Worm (Caenorhabditis elegans) whole organism, young adult: Measurements from ENCODE around the gene Y54G2A.16.

Experiments used
- B0035.1 ChIP-seq: sonication (generic microtip); optimal IDR thresholded peaks from 2 replicates; lab custom pipeline; 2016; ENCODE audit warnings: missing genetic modification characterization, mild to moderate bottlenecking, missing compliant biosample characterization, missing genotype, missing genetic modification reagents
- F23B12.7 ChIP-seq: sonication (generic microtip); optimal IDR thresholded peaks from 2 replicates; lab custom pipeline; 2017; ENCODE audit warnings: missing genetic modification characterization, mild to moderate bottlenecking, missing compliant biosample characterization, antibody characterized with exemption, moderate library complexity; ENCODE audit not compliant: insufficient read depth
- F49E8.2 ChIP-seq: sonication (generic microtip); optimal IDR thresholded peaks from 3 replicates; lab custom pipeline; 2017; ENCODE audit warnings: missing genetic modification characterization, mild to moderate bottlenecking, missing compliant biosample characterization, antibody characterized with exemption, moderate library complexity; ENCODE audit not compliant: insufficient read depth
- F55B11.4 ChIP-seq: sonication (generic microtip); optimal IDR thresholded peaks from 2 replicates; lab custom pipeline; 2016; ENCODE audit warnings: missing compliant biosample characterization, missing genetic modification characterization, borderline replicate concordance; ENCODE audit not compliant: insufficient read depth
- T07F8.4 ChIP-seq: sonication (generic microtip); optimal IDR thresholded peaks from 2 replicates; lab custom pipeline; 2016; ENCODE audit warnings: mild to moderate bottlenecking, missing genetic modification characterization, moderate library complexity, missing compliant biosample characterization
- Y53G8AR.9 ChIP-seq: fragments of 200-800 bp; sonication (Bioruptor generic); conservative IDR thresholded peaks from 2 replicates; pipeline ENCODE4 v1.3.6; 2022; ENCODE audit warnings: missing genetic modification reagents, missing genetic modification characterization, missing compliant biosample characterization
- Y67H2A.10 ChIP-seq: fragments of 200-800 bp; sonication (Bioruptor generic); conservative IDR thresholded peaks from 2 replicates; pipeline ENCODE4 v1.3.6; 2022; ENCODE audit warnings: missing genetic modification reagents, missing genetic modification characterization, missing compliant biosample characterization
- attf-3 ChIP-seq: fragments of 200-800 bp; sonication (Bioruptor generic); conservative IDR thresholded peaks from 2 replicates; pipeline ENCODE4 v1.3.6; 2022; ENCODE audit warnings: missing genetic modification reagents, missing genetic modification characterization, missing compliant biosample characterization
- attf-6 ChIP-seq: fragments of 200-800 bp; sonication (Bioruptor generic); IDR thresholded peaks from 2 replicates; pipeline ENCODE4 v1.3.6; 2022; ENCODE audit warnings: missing genetic modification reagents, missing genetic modification characterization, missing compliant biosample characterization
- cebp-2 ChIP-seq: fragments of 200-800 bp; sonication (Bioruptor generic); IDR thresholded peaks from 2 replicates; pipeline ENCODE4 v1.3.6; 2022; ENCODE audit warnings: missing genetic modification characterization, missing compliant biosample characterization
- ceh-100 ChIP-seq: fragments of 200-800 bp; sonication (Bioruptor generic); IDR thresholded peaks from 2 replicates; pipeline ENCODE4 v1.3.6; 2022; ENCODE audit warnings: missing genetic modification reagents, missing genetic modification characterization, missing compliant biosample characterization
- ceh-91 ChIP-seq: fragments of 200-800 bp; sonication (Bioruptor generic); IDR thresholded peaks from 2 replicates; pipeline ENCODE4 v1.3.6; 2022; ENCODE audit warnings: missing genetic modification reagents, missing genetic modification characterization, missing compliant biosample characterization
- chd-7 ChIP-seq: sonication (generic microtip); optimal IDR thresholded peaks from 2 replicates; lab custom pipeline; 2016; ENCODE audit warnings: mild to moderate bottlenecking, missing genetic modification characterization, moderate library complexity, missing compliant biosample characterization
- dox-1 ChIP-seq: fragments of 200-800 bp; sonication (Bioruptor generic); IDR thresholded peaks from 2 replicates; pipeline ENCODE4 v1.3.6; 2022; ENCODE audit warnings: missing genetic modification reagents, missing genetic modification characterization, missing compliant biosample characterization
- dpff-1 ChIP-seq: sonication (generic microtip); optimal IDR thresholded peaks from 2 replicates; lab custom pipeline; 2017; ENCODE audit warnings: mild to moderate bottlenecking, missing genetic modification characterization, missing compliant biosample characterization
- efl-1 ChIP-seq: fragments of 150-350 bp; optimal IDR thresholded peaks from 2 replicates; lab custom pipeline; 2014; ENCODE audit warnings: missing biosample characterization, missing genetic modification reagents, missing genetic modification characterization
- egl-44 ChIP-seq: fragments of 200-800 bp; sonication (Bioruptor generic); IDR thresholded peaks from 2 replicates; pipeline ENCODE4 v1.3.6; 2022; ENCODE audit warnings: missing genetic modification reagents, missing genetic modification characterization, missing compliant biosample characterization
- fkh-3 ChIP-seq: sonication (generic microtip); optimal IDR thresholded peaks from 2 replicates; lab custom pipeline; 2016; ENCODE audit warnings: mild to moderate bottlenecking, missing genetic modification characterization, missing compliant biosample characterization
- hmg-1.2 ChIP-seq: fragments of 200-800 bp; sonication (Bioruptor generic); IDR thresholded peaks from 2 replicates; pipeline ENCODE4 v1.3.6; 2022; ENCODE audit warnings: missing genetic modification reagents, missing genetic modification characterization, missing compliant biosample characterization
- lin-54 ChIP-seq: fragments of 200-800 bp; sonication (Bioruptor generic); optimal IDR thresholded peaks from 2 replicates; lab custom pipeline; 2018; ENCODE audit warnings: mild to moderate bottlenecking, missing genetic modification characterization, missing compliant biosample characterization
- lir-1 ChIP-seq: fragments of 200-800 bp; sonication (Bioruptor generic); conservative IDR thresholded peaks from 2 replicates; pipeline ENCODE4 v1.3.6; 2022; ENCODE audit warnings: missing genetic modification reagents, missing genetic modification characterization, missing compliant biosample characterization
- madf-6 ChIP-seq: fragments of 200-800 bp; sonication (Bioruptor generic); IDR thresholded peaks from 2 replicates; pipeline ENCODE4 v1.3.6; 2022; ENCODE audit warnings: missing genetic modification reagents, missing genetic modification characterization, missing compliant biosample characterization
- madf-8 ChIP-seq: fragments of 200-800 bp; sonication (Bioruptor generic); conservative IDR thresholded peaks from 2 replicates; pipeline ENCODE4 v1.3.6; 2022; ENCODE audit warnings: missing genetic modification reagents, missing genetic modification characterization, missing compliant biosample characterization
- mcd-1 ChIP-seq: fragments of 200-800 bp; sonication (Bioruptor generic); IDR thresholded peaks from 2 replicates; pipeline ENCODE4 v1.3.6; 2022; ENCODE audit warnings: missing genetic modification reagents, missing genetic modification characterization, missing compliant biosample characterization
- mel-28 ChIP-seq: sonication (generic microtip); optimal IDR thresholded peaks from 2 replicates; lab custom pipeline; 2016; ENCODE audit warnings: borderline replicate concordance, mild to moderate bottlenecking, missing genetic modification characterization, missing compliant biosample characterization
- nhr-179 ChIP-seq: sonication (generic microtip); optimal IDR thresholded peaks from 2 replicates; lab custom pipeline; 2016; ENCODE audit warnings: mild to moderate bottlenecking, missing genetic modification characterization, missing compliant biosample characterization
- nhr-27 ChIP-seq: fragments of 200-800 bp; sonication (Bioruptor generic); optimal IDR thresholded peaks from 2 replicates; lab custom pipeline; 2018; ENCODE audit warnings: mild to moderate bottlenecking, missing genetic modification characterization, moderate library complexity, missing compliant biosample characterization
- pbrm-1 ChIP-seq: fragments of 200-800 bp; sonication (Bioruptor generic); IDR thresholded peaks from 2 replicates; pipeline ENCODE4 v1.3.6; 2022; ENCODE audit warnings: missing genetic modification reagents, missing genetic modification characterization, missing compliant biosample characterization
- pha-4 ChIP-seq: fragments of 150-350 bp; sonication (generic microtip); optimal IDR thresholded peaks from 2 replicates; lab custom pipeline; 2014; ENCODE audit warnings: missing biosample characterization, missing genetic modification reagents, missing genetic modification characterization
- repo-1 ChIP-seq: sonication (generic microtip); optimal IDR thresholded peaks from 2 replicates; lab custom pipeline; 2017; ENCODE audit warnings: mild to moderate bottlenecking, missing genetic modification characterization, missing compliant biosample characterization
- snpc-4 ChIP-seq, 5 experiments: fragments of 150-350 bp in 1 of 5; sonication (generic microtip) in 4 of 5; optimal IDR thresholded peaks; 2 replicates each; lab custom pipeline; 2014 to 2018; ENCODE audit warnings: missing genetic modification characterization in 5 of 5, missing biosample characterization in 3 of 5, antibody characterized with exemption in 2 of 5, mild to moderate bottlenecking in 2 of 5, missing compliant biosample characterization in 2 of 5, missing genotype in 2 of 5, moderate library complexity in 2 of 5, missing genetic modification reagents in 1 of 5
- unc-62 ChIP-seq: fragments of 150-350 bp; optimal IDR thresholded peaks from 2 replicates; lab custom pipeline; 2014; ENCODE audit warnings: missing biosample characterization, missing genetic modification reagents, missing genetic modification characterization
- zfh-2 ChIP-seq: fragments of 200-800 bp; sonication (Bioruptor generic); conservative IDR thresholded peaks from 2 replicates; pipeline ENCODE4 v1.3.6; 2022; ENCODE audit warnings: missing genetic modification reagents, missing genetic modification characterization, missing compliant biosample characterization
- ztf-18 ChIP-seq: sonication (generic microtip); optimal IDR thresholded peaks from 2 replicates; lab custom pipeline; 2016; ENCODE audit warnings: missing genotype, mild to moderate bottlenecking, missing genetic modification characterization, missing compliant biosample characterization
- ztf-22 ChIP-seq: fragments of 200-800 bp; sonication (Bioruptor generic); optimal IDR thresholded peaks from 2 replicates; lab custom pipeline; 2018; ENCODE audit warnings: mild to moderate bottlenecking, missing genetic modification characterization, moderate library complexity, missing compliant biosample characterization
- ztf-26 ChIP-seq: sonication (generic microtip); optimal IDR thresholded peaks from 2 replicates; lab custom pipeline; 2017; ENCODE audit warnings: missing genetic modification characterization, missing compliant biosample characterization
- ztf-3 ChIP-seq: fragments of 200-800 bp; sonication (Bioruptor generic); optimal IDR thresholded peaks from 2 replicates; lab custom pipeline; 2018; ENCODE audit warnings: mild to moderate bottlenecking, missing genetic modification characterization, missing compliant biosample characterization

Gene Y54G2A.16

DNA sequence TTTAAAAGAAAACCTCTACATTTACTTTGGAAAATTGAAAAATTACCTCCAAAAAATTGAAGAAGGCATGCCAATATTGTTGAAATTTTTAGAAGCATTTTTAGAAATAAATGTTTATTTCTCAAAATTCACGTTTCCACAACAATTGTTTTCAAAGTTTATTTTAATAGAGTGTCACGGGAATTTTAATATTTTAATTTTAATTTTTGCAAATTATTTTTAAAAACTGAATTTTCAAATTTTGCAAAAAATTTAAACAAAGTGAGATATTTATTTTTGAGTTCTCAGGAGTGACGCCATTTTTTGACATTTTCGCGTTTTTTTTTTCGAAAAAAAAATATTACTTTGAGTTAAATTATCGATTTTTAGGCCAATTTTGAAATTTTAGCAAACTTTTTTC lies 11.5 kb downstream of the Y54G2A.16 start, which contains the start of gene Y54G2A.49 (continued):
- TF ChIP-seq hmg-1.2 (GFP tag; lab: Robert Waterston, UW) = no peak
- TF ChIP-seq, all 124 proteins: peak for 0

DNA sequence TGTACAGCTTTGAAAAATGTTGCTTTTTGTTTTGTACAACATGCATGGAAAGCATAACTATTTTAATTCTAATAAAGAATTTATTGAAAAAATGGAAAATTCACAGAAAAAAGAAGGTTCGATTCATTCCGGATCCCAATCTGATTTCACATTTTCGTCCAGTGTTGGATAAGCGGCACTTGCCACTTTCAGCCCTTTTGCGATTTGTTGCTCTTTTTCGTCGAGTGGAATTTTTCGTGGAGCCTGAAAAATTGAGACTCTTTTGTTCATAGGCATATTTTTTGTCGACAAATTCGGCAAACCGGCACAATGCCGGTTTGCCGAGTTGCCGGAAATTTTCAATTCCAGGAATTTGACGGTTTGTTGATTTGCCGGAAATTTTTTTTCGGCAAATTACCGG lies 13.0 kb downstream of the Y54G2A.16 start:
- TF ChIP-seq mel-28 (tag; lab: Kevin White, UChicago) (no peak), nhr-27 (tag; lab: Kevin White, UChicago) (no peak), dox-1 (GFP tag; lab: Robert Waterston, UW) (no peak), lir-1 (GFP tag; lab: Robert Waterston, UW) (no peak), T07F8.4 (tag; lab: Kevin White, UChicago) (no peak), dpff-1 (tag; lab: Kevin White, UChicago) (no peak), F55B11.4 (no peak), madf-8 (GFP tag; lab: Robert Waterston, UW) (no peak), F23B12.7 (tag; lab: Kevin White, UChicago) (no peak), fkh-3 (tag; lab: Kevin White, UChicago) (no peak), ztf-18 (tag; lab: Kevin White, UChicago) (no peak), ceh-100 (GFP tag; lab: Robert Waterston, UW) (no peak), attf-3 (GFP tag; lab: Robert Waterston, UW) (no peak), snpc-4 (GFP tag; optimal IDR thresholded peaks at IDR 0.05; lab: Kevin White, UChicago) (no peak), snpc-4 (tag; optimal IDR thresholded peaks at IDR 0.05; lab: Kevin White, UChicago) (no peak), madf-6 (GFP tag; lab: Robert Waterston, UW) (no peak), chd-7 (no peak)

DNA sequence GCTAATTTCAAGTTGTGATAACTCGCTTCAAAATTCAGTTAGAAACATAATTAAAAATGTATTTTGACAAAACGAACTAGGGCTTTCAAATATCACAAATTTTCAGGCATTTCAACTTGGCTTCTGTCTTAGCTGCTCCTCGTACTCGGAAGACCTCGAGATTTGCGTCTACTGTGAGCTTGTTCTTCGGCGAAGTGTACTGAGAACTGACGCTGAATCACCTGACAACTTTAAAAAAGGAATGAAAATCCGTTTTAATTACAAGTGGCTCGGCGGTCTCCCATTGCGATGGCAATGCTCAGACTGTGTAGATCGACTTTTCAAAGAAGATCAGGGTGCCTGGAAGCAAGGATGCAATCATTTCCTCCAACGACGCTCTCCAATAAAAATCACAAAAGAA lies 14.1 kb downstream of the Y54G2A.16 start, which contains the start of gene clec-85:
clec-85 (plus strand) TSS at position 301 of the 400 bp plus-strand sequence.
- no peak for TF ChIP-seq F23B12.7 (tag; lab: Kevin White, UChicago)
- TF ChIP-seq nhr-179 = no peak
- TF ChIP-seq lin-54 (GFP tag; lab: Kevin White, UChicago) = no peak
- no peak for TF ChIP-seq ceh-91 (GFP tag; lab: Robert Waterston, UW)
- no peak for TF ChIP-seq efl-1
- no peak for TF ChIP-seq egl-44 (GFP tag; lab: Robert Waterston, UW)
- no peak for TF ChIP-seq mcd-1
- no peak for TF ChIP-seq pha-4 (tag; lab: Kevin White, UChicago)
- no peak for TF ChIP-seq attf-6 (GFP tag; lab: Robert Waterston, UW)
- TF ChIP-seq madf-6 (GFP tag; lab: Robert Waterston, UW) = no peak
- no peak for TF ChIP-seq unc-62 (GFP tag; lab: Kevin White, UChicago)
- TF ChIP-seq repo-1 (tag; lab: Kevin White, UChicago) = no peak

DNA sequence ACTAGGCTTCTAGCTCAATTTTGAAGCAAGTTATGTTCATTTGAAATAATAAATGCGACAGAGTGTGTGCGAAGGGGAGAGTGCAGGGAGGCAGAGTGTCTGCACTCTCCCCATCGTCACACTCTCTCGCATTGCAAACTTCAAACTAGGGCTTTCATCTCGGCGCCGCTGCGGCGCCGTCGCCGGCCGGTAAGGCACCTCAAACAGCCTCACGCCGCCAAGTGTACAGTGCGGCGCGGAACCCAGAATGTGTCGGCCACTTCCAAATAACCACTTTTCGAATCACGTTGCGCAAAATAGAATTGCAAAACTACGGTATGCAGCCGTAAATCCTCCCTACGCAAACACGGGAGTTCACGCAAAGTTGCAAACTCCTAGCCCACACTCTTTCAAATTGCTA lies 15.4 kb downstream of the Y54G2A.16 start:
- TF ChIP-seq ztf-26 (tag; lab: Kevin White, UChicago) (no peak), F49E8.2 (tag; lab: Kevin White, UChicago) (no peak), F23B12.7 (tag; lab: Kevin White, UChicago) (no peak), ztf-22 (no peak), B0035.1 (tag; lab: Kevin White, UChicago) (no peak), pbrm-1 (GFP tag; lab: Robert Waterston, UW) (no peak), ztf-3 (GFP tag; lab: Kevin White, UChicago) (no peak), snpc-4 (GFP tag; optimal IDR thresholded peaks at IDR 0.05; lab: Kevin White, UChicago) (no peak), snpc-4 (tag; optimal IDR thresholded peaks at IDR 0.05; lab: Kevin White, UChicago) (peak in 1 of 4 experiments; percentile 78), zfh-2 (GFP tag; lab: Robert Waterston, UW) (peak; percentile 64), Y53G8AR.9 (GFP tag; lab: Robert Waterston, UW) (no peak), cebp-2 (GFP tag; lab: Robert Waterston, UW) (0 out of 2 replicates have a peak, but pooled peaks have one; percentile 26), Y67H2A.10 (GFP tag; lab: Robert Waterston, UW) (no peak)
